Worm (Caenorhabditis elegans) whole organism, L2 larva: Measurements from ENCODE around the gene K01A6.5.

ENCODE experiments used
- ama-1 ChIP-seq: fragments of 150-350 bp; optimal IDR thresholded peaks from 2 replicates; lab custom pipeline; 2018; ENCODE audit warnings: inconsistent platforms
- egl-27 ChIP-seq: sonication (generic microtip); optimal IDR thresholded peaks from 3 replicates; lab custom pipeline; 2017; ENCODE audit warnings: missing biosample characterization, missing genetic modification reagents, missing genetic modification characterization
- elt-1 ChIP-seq: fragments of 150-350 bp; optimal IDR thresholded peaks from 2 replicates; lab custom pipeline; 2014; ENCODE audit warnings: missing biosample characterization, missing genetic modification characterization
- fos-1 ChIP-seq: fragments of 150-350 bp; optimal IDR thresholded peaks from 2 replicates; lab custom pipeline; 2014; ENCODE audit warnings: missing biosample characterization, missing genetic modification characterization
- gmeb-1 ChIP-seq: fragments of 150-350 bp; optimal IDR thresholded peaks from 2 replicates; lab custom pipeline; 2014; ENCODE audit warnings: missing biosample characterization, missing genetic modification characterization
- lin-13 ChIP-seq: fragments of 150-350 bp; optimal IDR thresholded peaks from 2 replicates; lab custom pipeline; 2014; ENCODE audit warnings: missing biosample characterization, missing genetic modification reagents, missing genetic modification characterization
- ztf-11 ChIP-seq: sonication (generic microtip); optimal IDR thresholded peaks from 2 replicates; lab custom pipeline; 2017; ENCODE audit warnings: missing biosample characterization, missing genetic modification characterization

DNA sequence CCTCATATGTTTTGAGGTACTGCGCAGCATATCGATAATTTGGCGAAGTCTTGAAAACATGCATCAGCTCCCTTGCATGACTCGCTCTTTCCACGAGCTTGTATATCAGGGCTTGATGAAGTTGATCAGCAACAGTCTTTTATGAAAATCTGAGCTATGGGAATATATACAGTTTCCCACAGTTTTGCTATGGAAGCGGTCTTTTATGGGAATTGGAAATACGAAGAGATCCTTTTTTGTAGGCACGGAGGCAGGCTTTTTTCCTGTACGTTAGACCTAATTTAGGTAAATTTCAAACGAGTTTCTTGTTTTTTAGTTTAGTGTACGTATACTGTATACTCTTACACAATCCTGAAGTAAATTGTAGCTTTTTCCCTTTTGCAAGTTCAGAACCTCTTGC lies 13.4 kb downstream of the K01A6.5 start, which contains the start of gene T12A7.9:
- no peak for TF ChIP-seq ama-1 (lab: Kevin White, UChicago)
- TF ChIP-seq gmeb-1: no peak
- no peak for TF ChIP-seq egl-27 (tag; lab: Kevin White, UChicago)
- no peak for TF ChIP-seq elt-1 (tag; lab: Kevin White, UChicago)
- no peak for TF ChIP-seq fos-1 (tag; lab: Kevin White, UChicago)
- TF ChIP-seq lin-13 (GFP tag; lab: Kevin White, UChicago): no peak
- TF ChIP-seq ztf-11: no peak
